Worm (Caenorhabditis elegans) whole organism, L3 larva: ENCODE data around the gene clh-2.

Experiments used
- R02D3.7 ChIP-seq: fragments of 150-350 bp; optimal IDR thresholded peaks from 2 replicates; lab custom pipeline; 2014; ENCODE audit warnings: missing biosample characterization, missing genetic modification characterization
- ZK546.5 ChIP-seq: sonication (generic microtip); optimal IDR thresholded peaks from 2 replicates; lab custom pipeline; 2017; ENCODE audit warnings: missing biosample characterization, missing genetic modification characterization
- aly-2 ChIP-seq: fragments of 150-350 bp; optimal IDR thresholded peaks from 2 replicates; lab custom pipeline; 2014; ENCODE audit warnings: missing biosample characterization, missing genetic modification characterization
- ama-1 ChIP-seq: fragments of 150-350 bp; optimal IDR thresholded peaks from 2 replicates; lab custom pipeline; 2018
- ceh-16 ChIP-seq: sonication (generic microtip); optimal IDR thresholded peaks from 2 replicates; lab custom pipeline; 2017; ENCODE audit warnings: missing biosample characterization, missing genetic modification characterization
- ceh-82 ChIP-seq: fragments of 150-350 bp; optimal IDR thresholded peaks from 2 replicates; lab custom pipeline; 2014; ENCODE audit warnings: missing biosample characterization, missing genetic modification characterization
- ceh-9 ChIP-seq: sonication (generic microtip); optimal IDR thresholded peaks from 2 replicates; lab custom pipeline; 2018; ENCODE audit warnings: missing biosample characterization, missing genetic modification characterization
- daf-12 ChIP-seq: fragments of 150-350 bp; optimal IDR thresholded peaks from 2 replicates; lab custom pipeline; 2014; ENCODE audit warnings: missing biosample characterization, missing genetic modification reagents, missing genetic modification characterization
- egl-5 ChIP-seq: fragments of 150-350 bp; optimal IDR thresholded peaks from 2 replicates; lab custom pipeline; 2017; ENCODE audit warnings: missing biosample characterization, missing genetic modification reagents, missing genetic modification characterization, inconsistent platforms
- elt-2 ChIP-seq: sonication (generic microtip); optimal IDR thresholded peaks from 2 replicates; lab custom pipeline; 2016; ENCODE audit warnings: missing genetic modification reagents, mild to moderate bottlenecking, missing genetic modification characterization, missing compliant biosample characterization
- elt-3 ChIP-seq, 3 experiments: fragments of 150-350 bp in 1 of 3; sonication (generic microtip) in 2 of 3; optimal IDR thresholded peaks; 2 replicates in 2 of 3; 4 replicates in 1 of 3; lab custom pipeline; 2014 to 2017; ENCODE audit warnings: missing biosample characterization in 3 of 3, missing genetic modification characterization in 3 of 3
- eor-1 ChIP-seq, 2 experiments: fragments of 150-350 bp; optimal IDR thresholded peaks; 2 replicates each; lab custom pipeline; 2014 to 2018; ENCODE audit warnings: missing biosample characterization in 2 of 2, missing genetic modification characterization in 2 of 2
- fkh-10 ChIP-seq: sonication (generic microtip); optimal IDR thresholded peaks from 2 replicates; lab custom pipeline; 2017; ENCODE audit warnings: missing biosample characterization, missing genetic modification reagents, missing genetic modification characterization
- fkh-2 ChIP-seq: fragments of 150-350 bp; optimal IDR thresholded peaks from 2 replicates; lab custom pipeline; 2014; ENCODE audit warnings: missing biosample characterization, missing genetic modification reagents, missing genetic modification characterization
- fos-1 ChIP-seq: fragments of 150-350 bp; optimal IDR thresholded peaks from 2 replicates; lab custom pipeline; 2014; ENCODE audit warnings: missing biosample characterization, missing genetic modification characterization
- hmg-11 ChIP-seq: sonication (generic microtip); optimal IDR thresholded peaks from 2 replicates; lab custom pipeline; 2016; ENCODE audit warnings: missing genetic modification characterization, missing compliant biosample characterization
- lin-15B ChIP-seq: fragments of 150-350 bp; optimal IDR thresholded peaks from 2 replicates; lab custom pipeline; 2014; ENCODE audit warnings: missing biosample characterization, missing genetic modification characterization
- lin-39 ChIP-seq: fragments of 150-350 bp; optimal IDR thresholded peaks from 2 replicates; lab custom pipeline; 2018; ENCODE audit warnings: missing biosample characterization, missing genetic modification reagents, missing genetic modification characterization
- lsy-12 ChIP-seq: sonication (generic microtip); optimal IDR thresholded peaks from 2 replicates; lab custom pipeline; 2016; ENCODE audit warnings: mild to moderate bottlenecking, missing genetic modification characterization, missing compliant biosample characterization
- mdl-1 ChIP-seq: fragments of 150-350 bp; optimal IDR thresholded peaks from 2 replicates; lab custom pipeline; 2014; ENCODE audit warnings: missing biosample characterization, missing genetic modification characterization
- mml-1 ChIP-seq: fragments of 150-350 bp; sonication (generic microtip); optimal IDR thresholded peaks from 3 replicates; lab custom pipeline; 2014; ENCODE audit warnings: missing biosample characterization, missing genetic modification characterization
- nfya-1 ChIP-seq: sonication (generic microtip); optimal IDR thresholded peaks from 2 replicates; lab custom pipeline; 2017; ENCODE audit warnings: missing genetic modification characterization, mild to moderate bottlenecking, missing compliant biosample characterization, antibody characterized with exemption, moderate library complexity; ENCODE audit not compliant: insufficient read depth
- nhr-11 ChIP-seq: fragments of 150-350 bp; optimal IDR thresholded peaks from 2 replicates; lab custom pipeline; 2014; ENCODE audit warnings: missing biosample characterization, missing genetic modification characterization
- nhr-12 ChIP-seq: fragments of 150-350 bp; optimal IDR thresholded peaks from 2 replicates; lab custom pipeline; 2014; ENCODE audit warnings: missing biosample characterization, missing genetic modification characterization
- nhr-23 ChIP-seq: fragments of 150-350 bp; optimal IDR thresholded peaks from 2 replicates; lab custom pipeline; 2014; ENCODE audit warnings: missing biosample characterization, missing genetic modification reagents, missing genetic modification characterization
- nhr-237 ChIP-seq: fragments of 150-350 bp; optimal IDR thresholded peaks from 2 replicates; lab custom pipeline; 2014; ENCODE audit warnings: missing biosample characterization, missing genetic modification characterization
- nhr-25 ChIP-seq: sonication (generic microtip); optimal IDR thresholded peaks from 2 replicates; lab custom pipeline; 2017; ENCODE audit warnings: missing biosample characterization, missing genetic modification characterization
- nhr-28 ChIP-seq: fragments of 150-350 bp; optimal IDR thresholded peaks from 2 replicates; lab custom pipeline; 2014; ENCODE audit warnings: missing biosample characterization, missing genetic modification characterization
- nhr-43 ChIP-seq: sonication (generic microtip); optimal IDR thresholded peaks from 2 replicates; lab custom pipeline; 2016; ENCODE audit warnings: mild to moderate bottlenecking, missing genetic modification characterization, missing compliant biosample characterization; ENCODE audit not compliant: poor library complexity, severe bottlenecking
- nhr-67 ChIP-seq: fragments of 150-350 bp; optimal IDR thresholded peaks from 2 replicates; lab custom pipeline; 2014; ENCODE audit warnings: missing biosample characterization, missing genetic modification characterization
- nhr-76 ChIP-seq: fragments of 150-350 bp; sonication (generic microtip); optimal IDR thresholded peaks from 5 replicates; lab custom pipeline; 2014; ENCODE audit warnings: missing biosample characterization, missing genetic modification characterization
- pqm-1 ChIP-seq: fragments of 150-350 bp; optimal IDR thresholded peaks from 2 replicates; lab custom pipeline; 2017; ENCODE audit warnings: missing biosample characterization, missing genetic modification characterization, inconsistent platforms
- skn-1 ChIP-seq: fragments of 150-350 bp; optimal IDR thresholded peaks from 2 replicates; lab custom pipeline; 2014; ENCODE audit warnings: missing biosample characterization, missing genetic modification characterization
- zag-1 ChIP-seq: fragments of 150-350 bp; optimal IDR thresholded peaks from 2 replicates; lab custom pipeline; 2014; ENCODE audit warnings: missing biosample characterization, missing genetic modification characterization
- ztf-11 ChIP-seq: fragments of 150-350 bp; optimal IDR thresholded peaks from 2 replicates; lab custom pipeline; 2014; ENCODE audit warnings: missing biosample characterization, missing genetic modification characterization
- ztf-4 ChIP-seq: fragments of 150-350 bp; optimal IDR thresholded peaks from 2 replicates; lab custom pipeline; 2014; ENCODE audit warnings: missing biosample characterization, missing genetic modification characterization

Gene clh-2

DNA sequence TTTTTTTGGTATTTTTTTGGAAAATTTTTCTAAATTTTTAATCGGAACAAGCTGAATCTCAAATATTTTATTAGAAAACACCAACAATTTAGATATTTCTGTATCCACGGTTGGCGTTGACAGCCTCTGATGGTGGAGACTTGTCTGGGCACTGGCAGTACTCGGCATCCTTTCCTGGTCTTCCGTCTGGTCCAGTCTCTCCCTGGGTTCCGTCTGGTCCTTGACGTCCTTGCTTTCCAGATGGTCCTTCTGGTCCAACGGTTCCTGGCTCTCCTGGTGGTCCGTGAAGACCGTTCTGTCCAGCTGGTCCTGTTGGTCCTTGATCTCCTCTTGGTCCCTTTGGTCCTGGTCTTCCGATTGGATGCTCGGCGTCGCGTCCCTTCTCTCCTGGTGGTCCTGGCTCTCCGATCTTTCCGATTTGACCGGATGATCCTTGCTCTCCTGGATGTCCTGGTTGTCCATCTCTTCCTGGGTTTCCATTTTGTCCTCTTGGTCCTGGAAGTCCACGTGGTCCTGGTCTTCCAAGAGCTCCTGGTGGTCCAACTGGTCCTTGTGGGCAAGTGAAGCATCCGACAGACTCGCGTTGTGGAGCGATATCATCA, 15.0 kb upstream of the clh-2 start:
- TF ChIP-seq nhr-43 (peak; percentile 23), mdl-1 (tag; lab: Kevin White, UChicago) (no peak), lin-39 (tag; lab: Kevin White, UChicago) (no peak), R02D3.7 (tag; lab: Kevin White, UChicago) (no peak), mml-1 (tag; lab: Kevin White, UChicago) (no peak), elt-2 (tag; lab: Kevin White, UChicago) (no peak), ama-1 (peak; percentile 28), ceh-16 (tag; lab: Kevin White, UChicago) (no peak), nhr-76 (tag; lab: Kevin White, UChicago) (no peak), fos-1 (no peak), lin-15B (no peak), nhr-12 (no peak)

DNA sequence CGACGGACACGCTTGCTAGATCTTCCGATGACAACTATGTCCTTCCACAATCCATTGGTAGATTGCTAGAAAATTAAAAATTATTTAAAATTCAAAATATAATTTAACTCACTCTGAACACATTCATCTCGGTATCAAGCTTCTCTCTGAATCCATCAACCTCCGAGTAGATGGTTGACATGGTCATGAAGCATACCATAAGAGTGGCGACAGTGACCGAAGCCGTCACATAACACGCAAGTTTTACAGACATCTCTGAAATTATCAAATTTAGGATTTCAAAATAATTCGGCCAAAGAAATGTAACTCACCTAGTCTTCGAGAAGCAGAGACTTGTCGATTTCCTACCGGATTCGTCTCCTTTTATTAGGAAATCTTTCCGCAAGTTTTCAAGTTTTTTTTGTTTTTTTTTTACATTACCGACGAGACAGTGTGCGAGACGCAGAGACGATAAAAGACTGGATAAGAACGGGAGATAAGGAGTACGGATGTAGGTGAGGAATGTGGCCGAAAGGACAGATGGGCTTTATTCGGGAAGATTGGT, 14.1 kb upstream of the clh-2 start, which contains the start of gene sqt-1:
TSS of gene sqt-1 (minus strand) at position 341 of the 544 bp plus-strand sequence.
- TF ChIP-seq nhr-43 (peak; percentile 43), ceh-82 (tag; lab: Kevin White, UChicago) (no peak), ama-1 (peak; percentile 61), nhr-25 (peak; percentile 4), elt-3 (tag; optimal IDR thresholded peaks at IDR 0.05; lab: Kevin White, UChicago) (peak in 1 of 3 experiments; percentile 72), nhr-23 (tag; lab: Kevin White, UChicago) (peak; percentile 52), ztf-4 (tag; lab: Kevin White, UChicago) (no peak)

DNA sequence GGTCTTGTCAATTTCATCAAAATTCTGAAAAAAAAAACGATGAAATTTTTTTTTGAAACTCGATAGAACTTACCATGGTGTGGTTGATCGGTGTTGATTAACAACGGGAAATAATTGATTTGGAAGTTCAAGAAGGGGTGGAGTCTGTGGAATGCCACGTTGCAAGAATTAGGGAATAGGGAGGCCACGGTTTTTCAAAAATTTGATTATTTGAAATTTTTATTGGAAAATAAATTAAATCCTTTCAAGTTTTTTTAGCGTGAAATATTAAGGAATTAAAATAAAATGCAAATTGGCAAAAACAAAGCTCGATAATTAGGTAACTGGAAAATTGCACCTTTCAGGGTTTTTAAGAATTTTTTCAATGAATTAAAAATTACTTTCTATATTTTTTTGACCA, 12.2 kb upstream of the clh-2 start, which contains the start of gene rmd-3:
TSS of gene rmd-3 (minus strand) at position 101 of the 400 bp plus-strand sequence.
- TF ChIP-seq aly-2 (tag; lab: Kevin White, UChicago) (no peak), R02D3.7 (tag; lab: Kevin White, UChicago) (no peak), ztf-11 (no peak), nfya-1 (tag; lab: Kevin White, UChicago) (no peak), pqm-1 (tag; lab: Kevin White, UChicago) (no peak), ceh-82 (tag; lab: Kevin White, UChicago) (no peak), ceh-16 (tag; lab: Kevin White, UChicago) (no peak), lin-39 (tag; lab: Kevin White, UChicago) (no peak), lsy-12 (tag; lab: Kevin White, UChicago) (no peak), hmg-11 (no peak), nhr-12 (no peak), mdl-1 (tag; lab: Kevin White, UChicago) (no peak), fkh-10 (GFP tag; lab: Kevin White, UChicago) (no peak), ZK546.5 (tag; lab: Kevin White, UChicago) (no peak)

- TF ChIP-seq elt-2 (tag; lab: Kevin White, UChicago) (no peak), lin-15B (no peak), pqm-1 (tag; lab: Kevin White, UChicago) (no peak), nhr-23 (tag; lab: Kevin White, UChicago) (no peak), skn-1 (tag; lab: Kevin White, UChicago) (no peak), nhr-11 (tag; lab: Kevin White, UChicago) (no peak), eor-1 (tag; optimal IDR thresholded peaks at IDR 0.05; lab: Kevin White, UChicago) (no peak), nhr-237 (tag; lab: Kevin White, UChicago) (no peak), lsy-12 (tag; lab: Kevin White, UChicago) (no peak), nhr-28 (tag; lab: Kevin White, UChicago) (no peak), mdl-1 (tag; lab: Kevin White, UChicago) (no peak), nhr-12 (no peak), lin-39 (tag; lab: Kevin White, UChicago) (no peak), ztf-11 (no peak), ceh-9 (tag; lab: Kevin White, UChicago) (no peak)
Measured at ce11 chrII:11343300-11343869, 8.3 kb upstream of the clh-2 start, which contains the start of gene lgc-20. Gene lgc-20 (minus strand): TSS chrII:11343610.

DNA sequence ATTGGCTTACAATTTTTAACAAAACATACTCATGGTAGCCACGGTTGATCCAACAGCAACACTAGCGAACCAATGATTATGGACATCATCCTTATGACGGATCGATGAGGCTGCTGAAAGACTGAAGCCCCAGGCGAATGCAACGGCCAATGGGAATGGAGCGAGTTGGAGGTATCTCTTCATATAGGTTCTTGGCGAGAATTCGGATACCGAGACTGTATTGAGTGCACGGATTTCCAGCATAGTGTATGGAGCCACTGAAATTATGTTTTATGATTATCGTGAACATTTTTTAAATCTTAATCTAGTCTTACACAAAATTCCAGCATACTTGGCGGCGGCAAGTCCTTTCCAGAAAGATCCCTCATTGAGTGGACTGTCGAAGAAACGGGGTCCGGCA, 7.1 kb upstream of the clh-2 start:
- no peak for TF ChIP-seq lsy-12 (tag; lab: Kevin White, UChicago)
- TF ChIP-seq ceh-9 (tag; lab: Kevin White, UChicago), result no peak
- TF ChIP-seq lin-39 (tag; lab: Kevin White, UChicago), result no peak
- no peak for TF ChIP-seq nhr-12
- TF ChIP-seq zag-1, result no peak
- TF ChIP-seq fkh-2 (tag; lab: Kevin White, UChicago), result no peak
- TF ChIP-seq eor-1 (tag; optimal IDR thresholded peaks at IDR 0.05; lab: Kevin White, UChicago), result no peak
- no peak for TF ChIP-seq nhr-28 (tag; lab: Kevin White, UChicago)
- TF ChIP-seq pqm-1 (tag; lab: Kevin White, UChicago), result no peak
- TF ChIP-seq daf-12 (tag; lab: Kevin White, UChicago), result no peak
- no peak for TF ChIP-seq nhr-67 (tag; lab: Kevin White, UChicago)
- TF ChIP-seq egl-5, result no peak
- no peak for TF ChIP-seq nhr-237 (tag; lab: Kevin White, UChicago)
- TF ChIP-seq fos-1, result no peak
